Worm (Caenorhabditis elegans): Measurements from ENCODE around the gene tni-4.
"Not testable (repeated sequence)": the region's sequence is repeated elsewhere in the genome, so short reads cannot be mapped to it uniquely, and the experiment has no call there.

Gene tni-4

DNA sequence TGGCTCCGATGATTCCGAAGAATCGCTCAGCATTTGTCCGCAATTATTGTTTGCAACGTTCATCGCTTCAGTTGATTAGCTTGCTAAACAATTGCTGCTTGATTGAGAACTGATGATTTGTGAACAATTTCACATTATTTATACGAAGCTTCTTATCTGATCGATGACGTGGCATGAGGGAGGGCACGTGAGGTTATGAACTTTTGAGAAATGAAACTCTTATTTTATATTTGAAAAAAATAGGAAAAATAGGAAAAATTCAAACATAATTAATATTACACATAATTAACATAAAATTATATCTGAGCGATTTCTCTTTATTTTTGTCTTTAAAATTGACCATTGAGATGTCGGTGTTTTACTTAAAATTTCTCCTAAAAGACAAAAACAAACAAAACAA, 50.3 kb downstream of the tni-4 start, which contains the start of gene F36H12.10:
F36H12.10 (minus strand) TSS at position 101 of the 400 bp plus-strand sequence.
- TF ChIP-seq tbx-2, odd-2, nhr-11 (tag; optimal IDR thresholded peaks at IDR 0.05): not testable (repeated sequence)
